Fruit fly (Drosophila melanogaster): Measurements from ENCODE around the gene CG6179.
A peak's percentile ranks its signal among the peaks of the same experiment; 100 is the strongest.

The CG6179 gene

DNA sequence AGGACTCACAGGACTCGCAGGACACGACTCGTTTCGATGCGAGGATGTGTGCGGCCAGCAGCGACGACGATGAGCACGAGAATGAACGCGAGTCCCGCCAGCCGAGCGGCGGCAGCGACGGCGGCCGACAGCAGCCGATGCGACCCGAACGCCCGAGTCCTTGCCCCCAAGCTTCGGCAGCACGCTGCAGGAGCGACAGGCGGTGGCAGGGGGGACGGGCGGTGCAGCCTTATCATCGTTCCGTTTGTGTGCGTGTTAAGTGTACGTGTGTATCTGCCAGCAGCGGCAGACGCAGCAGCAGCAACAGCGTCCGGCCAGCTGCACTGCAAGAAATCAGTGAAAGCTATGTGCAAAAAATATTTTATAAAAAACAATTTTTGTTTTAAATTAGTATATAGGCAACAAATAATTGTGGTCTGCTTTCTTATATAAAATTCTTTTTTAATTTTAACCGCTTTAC lies 23.7 kb upstream of the CG6179 start, which contains the start of gene kairos (continued):
- TF ChIP-seq slbo (GFP tag; IDR thresholded peaks at IDR 0.05) (0 out of 2 replicates have a peak, but pooled peaks have one; percentile 32), CG13123 (GFP tag; optimal IDR thresholded peaks at IDR 0.05) (no peak), CG12391 (tag; optimal IDR thresholded peaks at IDR 0.05) (no peak), fd102C (GFP tag; optimal IDR thresholded peaks at IDR 0.05) (no peak), bab2 (GFP tag; optimal IDR thresholded peaks at IDR 0.05) (no peak), lilli (GFP tag; optimal IDR thresholded peaks at IDR 0.05) (no peak), salm (tag; optimal IDR thresholded peaks at IDR 0.05) (no peak), Mad (GFP tag; optimal IDR thresholded peaks at IDR 0.05) (no peak), CG9215 (GFP tag; IDR thresholded peaks at IDR 0.05) (no peak), B-H1 (GFP tag; IDR thresholded peaks at IDR 0.05) (no peak), slp2 (GFP tag; optimal IDR thresholded peaks at IDR 0.05) (no peak), CG12942 (GFP tag; optimal IDR thresholded peaks at IDR 0.05) (no peak), CG15696 (tag; optimal IDR thresholded peaks at IDR 0.05) (no peak), dmrt11E (tag; optimal IDR thresholded peaks at IDR 0.05) (no peak), phol (tag; optimal IDR thresholded peaks at IDR 0.05) (peak; percentile 45), stc (GFP tag; IDR thresholded peaks at IDR 0.05) (no peak), CG17359 (tag; optimal IDR thresholded peaks at IDR 0.05) (peak; percentile 6), CG17186 (GFP tag; optimal IDR thresholded peaks at IDR 0.05) (no peak), Camta (GFP tag; optimal IDR thresholded peaks at IDR 0.05) (no peak), ERR (GFP tag; optimal IDR thresholded peaks at IDR 0.05) (no peak), Med (GFP tag) (peak; percentile 70), CG7556 (GFP tag; optimal IDR thresholded peaks at IDR 0.05) (no peak), CG11085 (GFP tag; IDR thresholded peaks at IDR 0.05) (no peak), rib (GFP tag; IDR thresholded peaks at IDR 0.05) (no peak), wek (GFP tag; optimal IDR thresholded peaks at IDR 0.05) (no peak), CG15479 (GFP tag; optimal IDR thresholded peaks at IDR 0.05) (no peak), mirr (GFP tag; optimal IDR thresholded peaks at IDR 0.05) (no peak), CG30431 (GFP tag; optimal IDR thresholded peaks at IDR 0.05) (no peak), zf30C (GFP tag; optimal IDR thresholded peaks at IDR 0.05) (no peak), CG17802 (tag; optimal IDR thresholded peaks at IDR 0.05) (no peak), Pdp1 (GFP tag; optimal IDR thresholded peaks at IDR 0.05) (no peak), cwo (GFP tag; optimal IDR thresholded peaks at IDR 0.05) (no peak), Hr39 (optimal IDR thresholded peaks at IDR 0.05) (no peak), CG16779 (GFP tag; IDR thresholded peaks at IDR 0.05) (no peak), Dfd (GFP tag; optimal IDR thresholded peaks at IDR 0.05) (no peak), CG1529 (GFP tag; optimal IDR thresholded peaks at IDR 0.05) (no peak), scrt (GFP tag; optimal IDR thresholded peaks at IDR 0.05) (peak; percentile 67), CG15011 (GFP tag; optimal IDR thresholded peaks at IDR 0.05) (no peak), al (GFP tag; IDR thresholded peaks at IDR 0.05) (no peak), hb (GFP tag; IDR thresholded peaks at IDR 0.05; ENCODE audit: partially characterized antibody) (no peak), bowl (GFP tag; IDR thresholded peaks at IDR 0.05) (no peak), dan (GFP tag; IDR thresholded peaks at IDR 0.05) (no peak), jumu (GFP tag; optimal IDR thresholded peaks at IDR 0.05) (no peak), Fer2 (tag; optimal IDR thresholded peaks at IDR 0.05) (no peak), esg (GFP tag; conservative IDR thresholded peaks at IDR 0.05) (no peak; the same call in 1 of the 2 replicates), usp (GFP tag; optimal IDR thresholded peaks at IDR 0.05) (no peak), gcm (GFP tag; optimal IDR thresholded peaks at IDR 0.05) (no peak), Trl (optimal IDR thresholded peaks at IDR 0.05) (no peak), Trl (GFP tag; optimal IDR thresholded peaks at IDR 0.05) (no peak), CG4360 (GFP tag; IDR thresholded peaks at IDR 0.05) (no peak), Nf-YA (GFP tag; IDR thresholded peaks at IDR 0.05) (no peak), CG10654 (GFP tag; optimal IDR thresholded peaks at IDR 0.05) (no peak), CG10147 (GFP tag; optimal IDR thresholded peaks at IDR 0.05) (peak; percentile 30)
